Fruit fly (Drosophila melanogaster): ENCODE results near the gene erm.

The erm gene

dm6 chr2L:1954541-1954940 is 15.6 kb downstream of the erm start:
- TF ChIP-seq CTCF (optimal IDR thresholded peaks at IDR 0.05), result peak; percentile 20 to 24
- TF ChIP-seq CG8478 (optimal IDR thresholded peaks at IDR 0.05), result no peak

- TF ChIP-seq CTCF (optimal IDR thresholded peaks at IDR 0.05) (no peak), CG8478 (optimal IDR thresholded peaks at IDR 0.05) (no peak)
These were observed 22.2 kb downstream of the erm start for dm6 chr2L:1947959-1948358.

- TF ChIP-seq CTCF (optimal IDR thresholded peaks at IDR 0.05) (no peak), CG8478 (optimal IDR thresholded peaks at IDR 0.05) (no peak)
These were observed 23.5 kb downstream of the erm start, which contains the start of gene CG33673 for dm6 chr2L:1946628-1947027. Gene CG33673, minus strand, starts transcription at chr2L:1946728.

dm6 chr2L:1945609-1946008 is 24.6 kb downstream of the erm start, which contains the start of gene CG15357:
Gene CG15357, minus strand, starts transcription at chr2L:1945709.
- TF ChIP-seq CTCF (optimal IDR thresholded peaks at IDR 0.05) (no peak), CG8478 (optimal IDR thresholded peaks at IDR 0.05) (no peak)

- no peak for TF ChIP-seq CG8478 (optimal IDR thresholded peaks at IDR 0.05)
- TF ChIP-seq CTCF (optimal IDR thresholded peaks at IDR 0.05), result no peak
These were observed 25.6 kb downstream of the erm start for dm6 chr2L:1944473-1945110.

- TF ChIP-seq CTCF (optimal IDR thresholded peaks at IDR 0.05), result no peak
- TF ChIP-seq CG8478 (optimal IDR thresholded peaks at IDR 0.05), result no peak
These were observed 32.2 kb downstream of the erm start for dm6 chr2L:1938004-1938403.

dm6 chr2L:1930565-1931201 is 39.5 kb downstream of the erm start:
- no peak for TF ChIP-seq CTCF (optimal IDR thresholded peaks at IDR 0.05)

dm6 chr2L:1927406-1927805 is 42.8 kb downstream of the erm start:
- no peak for TF ChIP-seq CG8478 (optimal IDR thresholded peaks at IDR 0.05)
- TF ChIP-seq CTCF (optimal IDR thresholded peaks at IDR 0.05), result no peak

- TF ChIP-seq CG8478 (optimal IDR thresholded peaks at IDR 0.05) (no peak), CTCF (optimal IDR thresholded peaks at IDR 0.05) (no peak)
These were observed 44.0 kb downstream of the erm start for dm6 chr2L:1925917-1926864.

dm6 chr2L:1923846-1924245 is 46.3 kb downstream of the erm start:
- no peak for TF ChIP-seq CTCF (optimal IDR thresholded peaks at IDR 0.05)

dm6 chr2L:1916461-1916860 is 53.7 kb downstream of the erm start:
- no peak for TF ChIP-seq CTCF (optimal IDR thresholded peaks at IDR 0.05)
- TF ChIP-seq CG8478 (optimal IDR thresholded peaks at IDR 0.05), result no peak

dm6 chr2L:1913047-1913760 is 57.0 kb downstream of the erm start:
- TF ChIP-seq CG8478 (optimal IDR thresholded peaks at IDR 0.05) (no peak), CTCF (optimal IDR thresholded peaks at IDR 0.05) (no peak)

- TF ChIP-seq CTCF (optimal IDR thresholded peaks at IDR 0.05) (no peak), CG8478 (optimal IDR thresholded peaks at IDR 0.05) (no peak)
These were observed 57.7 kb downstream of the erm start for dm6 chr2L:1912489-1912888.

dm6 chr2L:1911316-1911873 is 58.8 kb downstream of the erm start:
- TF ChIP-seq CTCF (optimal IDR thresholded peaks at IDR 0.05) (no peak), CG8478 (optimal IDR thresholded peaks at IDR 0.05) (no peak)

- TF ChIP-seq CG8478 (optimal IDR thresholded peaks at IDR 0.05) (no peak), CTCF (optimal IDR thresholded peaks at IDR 0.05) (peak; percentile 56 to 67)
These were observed 60.5 kb downstream of the erm start for dm6 chr2L:1909681-1910080.
